Fruit fly (Drosophila melanogaster): ENCODE results near the gene Kap-alpha1.

Gene Kap-alpha1

dm6 chr3L:19790929-19791687, 15.9 kb upstream of the Kap-alpha1 start:
- TF ChIP-seq CG31627 (GFP tag; optimal IDR thresholded peaks at IDR 0.05) (peak; percentile 67), CG7368 (GFP tag; optimal IDR thresholded peaks at IDR 0.05) (peak; percentile 34), CG11294 (GFP tag; IDR thresholded peaks at IDR 0.05) (no peak), CG8632 (GFP tag; optimal IDR thresholded peaks at IDR 0.05) (peak; percentile 58), Smox (GFP tag; optimal IDR thresholded peaks at IDR 0.05) (peak; percentile 27), net (GFP tag; optimal IDR thresholded peaks at IDR 0.05) (peak; percentile 68), CG1621 (tag; optimal IDR thresholded peaks at IDR 0.05) (no peak), Eip78C (GFP tag) (peak; percentile 95), CG8119 (GFP tag; IDR thresholded peaks at IDR 0.05) (peak; percentile 63), CG10669 (GFP tag; optimal IDR thresholded peaks at IDR 0.05) (peak; percentile 64), Blimp-1 (GFP tag; optimal IDR thresholded peaks at IDR 0.05) (peak; percentile 36), Gug (GFP tag; IDR thresholded peaks at IDR 0.05) (no peak; the same call in 1 of the 2 replicates), dac (GFP tag; optimal IDR thresholded peaks at IDR 0.05) (peak; percentile 42), CG3032 (tag; optimal IDR thresholded peaks at IDR 0.05) (peak; percentile 62), CG3919 (GFP tag; optimal IDR thresholded peaks at IDR 0.05) (peak; percentile 62), Lpt (GFP tag; optimal IDR thresholded peaks at IDR 0.05) (no peak), fkh (GFP tag; optimal IDR thresholded peaks at IDR 0.05) (no peak), fd59A (GFP tag; optimal IDR thresholded peaks at IDR 0.05) (peak; percentile 51), CG11902 (GFP tag; optimal IDR thresholded peaks at IDR 0.05) (peak; percentile 14), Sox14 (GFP tag; optimal IDR thresholded peaks at IDR 0.05) (peak; percentile 65), CG6808 (GFP tag; optimal IDR thresholded peaks at IDR 0.05) (peak; percentile 43), ss (GFP tag; optimal IDR thresholded peaks at IDR 0.05) (peak; percentile 49 to 62), Eip93F (GFP tag; optimal IDR thresholded peaks at IDR 0.05) (peak; percentile 9), CG15336 (GFP tag; IDR thresholded peaks at IDR 0.05) (no peak; the same call in 1 of the 2 replicates), CG6854 (GFP tag; optimal IDR thresholded peaks at IDR 0.05) (peak; percentile 4), achi (GFP tag; optimal IDR thresholded peaks at IDR 0.05) (peak; percentile 55), CG34406 (GFP tag; optimal IDR thresholded peaks at IDR 0.05) (peak; percentile 49), vri (GFP tag; optimal IDR thresholded peaks at IDR 0.05) (no peak), CG10631 (GFP tag; optimal IDR thresholded peaks at IDR 0.05) (peak; percentile 54), CG16779 (tag; optimal IDR thresholded peaks at IDR 0.05) (peak; percentile 37), Hr39 (GFP tag; optimal IDR thresholded peaks at IDR 0.05) (peak; percentile 72), lz (GFP tag; optimal IDR thresholded peaks at IDR 0.05) (peak; percentile 80), CG6792 (GFP tag; optimal IDR thresholded peaks at IDR 0.05) (peak; percentile 58), Ets96B (tag; optimal IDR thresholded peaks at IDR 0.05) (peak; percentile 63), svp (GFP tag) (peak; percentile 91), CG6276 (GFP tag; optimal IDR thresholded peaks at IDR 0.05) (peak; percentile 39), esn (GFP tag; optimal IDR thresholded peaks at IDR 0.05) (peak; percentile 82), salr (GFP tag; optimal IDR thresholded peaks at IDR 0.05) (peak in 1 of 2 experiments; percentile 69), OdsH (GFP tag; optimal IDR thresholded peaks at IDR 0.05) (peak; percentile 67), CG4318 (GFP tag; optimal IDR thresholded peaks at IDR 0.05) (peak; percentile 62), topi (GFP tag; optimal IDR thresholded peaks at IDR 0.05) (peak; percentile 77), eg (GFP tag; IDR thresholded peaks at IDR 0.05) (peak; percentile 41; the same call in 2 of the 3 replicates), Hr38 (GFP tag; optimal IDR thresholded peaks at IDR 0.05) (no peak), Sox15 (GFP tag; optimal IDR thresholded peaks at IDR 0.05) (peak; percentile 33), CG32006 (GFP tag; optimal IDR thresholded peaks at IDR 0.05) (peak; percentile 73), Met (GFP tag; optimal IDR thresholded peaks at IDR 0.05) (peak; percentile 80), dsx (GFP tag; optimal IDR thresholded peaks at IDR 0.05; ENCODE audit: poor library complexity, severe bottlenecking) (peak; percentile 9), spab (GFP tag; optimal IDR thresholded peaks at IDR 0.05) (peak; percentile 56), Ets21C (GFP tag; optimal IDR thresholded peaks at IDR 0.05) (peak; percentile 64), acj6 (GFP tag; optimal IDR thresholded peaks at IDR 0.05) (peak; percentile 55)
